Fruit fly (Drosophila melanogaster): ENCODE measurements around the gene CG10376.

- TF ChIP-seq cnc (optimal IDR thresholded peaks at IDR 0.05) (no peak), CG1620 (GFP tag; optimal IDR thresholded peaks at IDR 0.05) (no peak), pad (GFP tag; optimal IDR thresholded peaks at IDR 0.05) (no peak)
Observed at dm6 chr2L:18663395-18663794, 39.5 kb downstream of the CG10376 start.

Measured in whole organism, adult.